Fruit fly (Drosophila melanogaster) whole organism, embryonic: ENCODE data around the gene Blm.

Source experiments
- Asciz ChIP-seq: fragments of 200-800 bp; sonication (Bioruptor generic); optimal IDR thresholded peaks from 2 replicates; lab custom pipeline; 2017; ENCODE audit warnings: missing biosample characterization, mild to moderate bottlenecking, missing genetic modification characterization, missing genetic modification reagents
- B-H1 ChIP-seq: fragments of 200-800 bp; sonication (Bioruptor generic); IDR thresholded peaks from 3 replicates; pipeline ENCODE4 v1.3.6; 2022; ENCODE audit warnings: missing biosample characterization, missing genetic modification characterization
- C15 ChIP-seq: fragments of 200-800 bp; sonication (Bioruptor generic); IDR thresholded peaks from 3 replicates; pipeline ENCODE4 v1.3.6; 2022; ENCODE audit warnings: missing biosample characterization, missing genetic modification characterization
- CG12071 ChIP-seq: fragments of 200-800 bp; sonication (Bioruptor generic); optimal IDR thresholded peaks from 3 replicates; lab custom pipeline; 2018; ENCODE audit warnings: missing biosample characterization, mild to moderate bottlenecking, missing genetic modification characterization
- CG12155 ChIP-seq: fragments of 200-800 bp; sonication (Bioruptor generic); optimal IDR thresholded peaks from 3 replicates; lab custom pipeline; 2016; ENCODE audit warnings: missing biosample characterization, missing genetic modification characterization
- CG12236 ChIP-seq: fragments of 200-800 bp; sonication (Bioruptor generic); optimal IDR thresholded peaks from 2 replicates; lab custom pipeline; 2016; ENCODE audit warnings: missing biosample characterization, missing genetic modification characterization
- CG13123 ChIP-seq: fragments of 200-800 bp; sonication (Bioruptor generic); optimal IDR thresholded peaks from 2 replicates; lab custom pipeline; 2016; ENCODE audit warnings: missing biosample characterization, missing genetic modification characterization
- CG14965 ChIP-seq: fragments of 200-800 bp; sonication (Bioruptor generic); optimal IDR thresholded peaks from 2 replicates; lab custom pipeline; 2016; ENCODE audit warnings: missing biosample characterization, missing genetic modification characterization, borderline replicate concordance
- CG1602 ChIP-seq: fragments of 200-800 bp; sonication (Bioruptor generic); optimal IDR thresholded peaks from 3 replicates; lab custom pipeline; 2016; ENCODE audit warnings: missing biosample characterization, missing genetic modification characterization
- CG18262 ChIP-seq: fragments of 200-800 bp; optimal IDR thresholded peaks from 3 replicates; lab custom pipeline; 2019; ENCODE audit warnings: missing biosample characterization, mild to moderate bottlenecking, missing genetic modification characterization, moderate library complexity
- CG2116 ChIP-seq: fragments of 200-800 bp; sonication (Bioruptor generic); optimal IDR thresholded peaks from 3 replicates; lab custom pipeline; 2018; ENCODE audit warnings: missing biosample characterization, mild to moderate bottlenecking, missing genetic modification characterization
- CG31388 ChIP-seq: fragments of 200-800 bp; sonication (Bioruptor generic); optimal IDR thresholded peaks from 2 replicates; lab custom pipeline; 2016; ENCODE audit warnings: missing biosample characterization, missing genetic modification characterization
- CG33557 ChIP-seq: fragments of 200-800 bp; sonication (Bioruptor generic); optimal IDR thresholded peaks from 2 replicates; lab custom pipeline; 2019; ENCODE audit warnings: missing biosample characterization, mild to moderate bottlenecking, missing genetic modification characterization, moderate library complexity
- CG42726 ChIP-seq: fragments of 200-800 bp; sonication (Bioruptor generic); IDR thresholded peaks from 2 replicates; pipeline ENCODE4 v1.3.6; 2022; ENCODE audit warnings: missing biosample characterization, missing genetic modification characterization; ENCODE audit not compliant: partially characterized antibody
- CG6175 ChIP-seq: fragments of 200-800 bp; sonication (Bioruptor generic); IDR thresholded peaks from 3 replicates; pipeline ENCODE4 v1.3.6; 2022; ENCODE audit warnings: missing biosample characterization, missing genetic modification characterization
- CG6765 ChIP-seq: fragments of 200-800 bp; sonication (Bioruptor generic); optimal IDR thresholded peaks from 3 replicates; lab custom pipeline; 2017; ENCODE audit warnings: missing biosample characterization, mild to moderate bottlenecking, missing genetic modification characterization
- CG7786 ChIP-seq: fragments of 200-800 bp; sonication (Bioruptor generic); optimal IDR thresholded peaks from 2 replicates; lab custom pipeline; 2016; ENCODE audit warnings: missing biosample characterization, missing genetic modification characterization
- CG8478 ChIP-seq: fragments of >200 bp; optimal IDR thresholded peaks from 2 replicates; lab custom pipeline; 2018
- CG9876 ChIP-seq: fragments of 200-800 bp; sonication (Bioruptor generic); optimal IDR thresholded peaks from 2 replicates; lab custom pipeline; 2016; ENCODE audit warnings: missing biosample characterization, missing genetic modification characterization
- CoRest ChIP-seq: fragments of 200-800 bp; sonication (Bioruptor generic); optimal IDR thresholded peaks from 3 replicates; lab custom pipeline; 2018; ENCODE audit warnings: missing biosample characterization, mild to moderate bottlenecking, missing genetic modification characterization, moderate library complexity
- Dip3 ChIP-seq: fragments of 200-800 bp; sonication (Bioruptor generic); optimal IDR thresholded peaks from 3 replicates; lab custom pipeline; 2016; ENCODE audit warnings: missing biosample characterization, missing genetic modification characterization
- Doc3 ChIP-seq: fragments of 200-800 bp; sonication (Bioruptor generic); IDR thresholded peaks from 3 replicates; pipeline ENCODE4 v1.3.6; 2022; ENCODE audit warnings: missing biosample characterization, missing genetic modification characterization; ENCODE audit not compliant: partially characterized antibody
- Hmr ChIP-seq: fragments of 200-800 bp; sonication (Bioruptor generic); optimal IDR thresholded peaks from 3 replicates; lab custom pipeline; 2017; ENCODE audit warnings: mild to moderate bottlenecking, missing biosample characterization, missing genetic modification reagents, missing genetic modification characterization
- Hr39 ChIP-seq: fragments of >200 bp; optimal IDR thresholded peaks from 2 replicates; lab custom pipeline; 2017
- Max ChIP-seq: fragments of 200-800 bp; sonication (Bioruptor generic); optimal IDR thresholded peaks from 2 replicates; lab custom pipeline; 2016; ENCODE audit warnings: missing biosample characterization, mild to moderate bottlenecking, missing genetic modification characterization
- Oaz ChIP-seq: fragments of 200-800 bp; sonication (Bioruptor generic); IDR thresholded peaks from 2 replicates; pipeline ENCODE4 v1.3.6; 2022; ENCODE audit warnings: missing biosample characterization, missing genetic modification characterization
- Rfx ChIP-seq: fragments of 200-800 bp; sonication (Bioruptor generic); IDR thresholded peaks from 2 replicates; pipeline ENCODE4 v1.3.6; 2022; ENCODE audit warnings: missing biosample characterization, missing genetic modification characterization
- Scr ChIP-seq: fragments of 200-800 bp; sonication (Bioruptor generic); IDR thresholded peaks from 2 replicates; pipeline ENCODE4 v1.3.6; 2022; ENCODE audit warnings: missing biosample characterization, missing genetic modification characterization; ENCODE audit not compliant: partially characterized antibody
- az2 ChIP-seq: fragments of 200-800 bp; sonication (Bioruptor generic); optimal IDR thresholded peaks from 3 replicates; lab custom pipeline; 2016; ENCODE audit warnings: missing biosample characterization, missing genetic modification characterization
- bigmax ChIP-seq: fragments of 200-800 bp; sonication (Bioruptor generic); optimal IDR thresholded peaks from 2 replicates; lab custom pipeline; 2018; ENCODE audit warnings: missing biosample characterization, mild to moderate bottlenecking, missing genetic modification characterization
- bsh ChIP-seq, 2 experiments: fragments of 200-800 bp; sonication (Bioruptor generic); optimal IDR thresholded peaks; 2 replicates each; lab custom pipeline; 2017 to 2018; ENCODE audit warnings: mild to moderate bottlenecking in 2 of 2, missing biosample characterization in 2 of 2, missing genetic modification characterization in 2 of 2, moderate library complexity in 1 of 2
- chn ChIP-seq: fragments of 200-800 bp; sonication (Bioruptor generic); optimal IDR thresholded peaks from 2 replicates; lab custom pipeline; 2016; ENCODE audit warnings: missing biosample characterization, missing genetic modification characterization
- croc ChIP-seq: fragments of 200-800 bp; sonication (Bioruptor generic); conservative IDR thresholded peaks from 3 replicates; pipeline ENCODE4 v1.3.6; 2022; ENCODE audit warnings: missing biosample characterization, missing genetic modification characterization
- crp ChIP-seq, 2 experiments: fragments of 200-800 bp; sonication (Bioruptor generic); optimal IDR thresholded peaks; 2 replicates in 1 of 2; 3 replicates in 1 of 2; lab custom pipeline; 2017; ENCODE audit warnings: missing biosample characterization in 2 of 2, missing genetic modification characterization in 2 of 2, mild to moderate bottlenecking in 1 of 2, moderate library complexity in 1 of 2
- disco-r ChIP-seq: fragments of 200-800 bp; sonication (Bioruptor generic); optimal IDR thresholded peaks from 2 replicates; lab custom pipeline; 2016; ENCODE audit warnings: missing biosample characterization, missing genetic modification characterization
- dmrt11E ChIP-seq: fragments of 200-800 bp; sonication (Bioruptor generic); optimal IDR thresholded peaks from 3 replicates; lab custom pipeline; 2018; ENCODE audit warnings: missing biosample characterization, mild to moderate bottlenecking, missing genetic modification characterization, moderate library complexity
- eve ChIP-seq, 2 experiments: fragments of >200 bp; optimal IDR thresholded peaks; 2 replicates each; lab custom pipeline; 2017; ENCODE audit warnings: missing biosample characterization in 2 of 2, missing genetic modification characterization in 2 of 2
- ewg ChIP-seq: fragments of 200-800 bp; sonication (Bioruptor generic); optimal IDR thresholded peaks from 3 replicates; lab custom pipeline; 2017; ENCODE audit warnings: mild to moderate bottlenecking, missing biosample characterization, missing genetic modification reagents, missing genetic modification characterization
- fu2 ChIP-seq: fragments of 200-800 bp; sonication (Bioruptor generic); optimal IDR thresholded peaks from 2 replicates; lab custom pipeline; 2016; ENCODE audit warnings: missing biosample characterization, missing genetic modification characterization
- gcm ChIP-seq: fragments of 200-800 bp; sonication (Bioruptor generic); optimal IDR thresholded peaks from 2 replicates; lab custom pipeline; 2019; ENCODE audit warnings: missing biosample characterization, mild to moderate bottlenecking, missing genetic modification characterization, moderate library complexity
- lov ChIP-seq, 2 experiments: fragments of 200-800 bp in 1 of 2; fragments of >200 bp in 1 of 2; sonication (Bioruptor generic) in 1 of 2; IDR thresholded peaks in 1 of 2; optimal IDR thresholded peaks in 1 of 2; 2 replicates in 1 of 2; 3 replicates in 1 of 2; pipeline versions ENCODE4 v1.3.6 to Lab custom; 2017 to 2022; ENCODE audit warnings: missing biosample characterization in 1 of 2, missing genetic modification characterization in 1 of 2
- mirr ChIP-seq: fragments of 200-800 bp; sonication (Bioruptor generic); optimal IDR thresholded peaks from 3 replicates; lab custom pipeline; 2018; ENCODE audit warnings: missing biosample characterization, mild to moderate bottlenecking, missing genetic modification characterization
- nau ChIP-seq: fragments of 200-800 bp; sonication (Bioruptor generic); optimal IDR thresholded peaks from 3 replicates; lab custom pipeline; 2017; ENCODE audit warnings: missing biosample characterization, mild to moderate bottlenecking, missing genetic modification characterization, missing genetic modification reagents
- nmo ChIP-seq: fragments of 200-800 bp; sonication (Bioruptor generic); optimal IDR thresholded peaks from 2 replicates; lab custom pipeline; 2018; ENCODE audit warnings: missing biosample characterization, mild to moderate bottlenecking, missing genetic modification characterization, moderate library complexity
- ranshi ChIP-seq: fragments of 200-800 bp; sonication (Bioruptor generic); IDR thresholded peaks from 2 replicates; pipeline ENCODE4 v1.3.6; 2022; ENCODE audit warnings: missing biosample characterization, missing genetic modification characterization
- sens ChIP-seq: fragments of 200-800 bp; sonication (Bioruptor generic); peaks from one replicate; lab custom pipeline; 2016; ENCODE audit warnings: missing biosample characterization, missing genetic modification characterization
- tgo ChIP-seq: fragments of 200-800 bp; sonication (Bioruptor generic); IDR thresholded peaks from 3 replicates; pipeline ENCODE4 v1.3.6; 2022; ENCODE audit warnings: missing biosample characterization, missing genetic modification characterization
- zen ChIP-seq: fragments of 200-800 bp; sonication (Bioruptor generic); optimal IDR thresholded peaks from 3 replicates; lab custom pipeline; 2018; ENCODE audit warnings: missing biosample characterization, mild to moderate bottlenecking, missing genetic modification characterization, moderate library complexity

The Blm gene

dm6 chr3R:11749297-11750293, 8.0 kb upstream of the Blm start, which contains the start of gene CG6923 (continued):
- TF ChIP-seq gcm (GFP tag; lab: Kevin White, UChicago) (no peak), Asciz (GFP tag; lab: Kevin White, UChicago) (no peak), dmrt11E (no peak), croc (no peak), mirr (no peak), crp (GFP tag; optimal IDR thresholded peaks at IDR 0.05; lab: Kevin White, UChicago) (peak; percentile 27 to 82), CG12155 (no peak), ewg (GFP tag; lab: Kevin White, UChicago) (no peak), eve (GFP tag; optimal IDR thresholded peaks at IDR 0.05; lab: Kevin White, UChicago) (no peak), C15 (no peak), CG13123 (GFP tag; lab: Kevin White, UChicago) (no peak), B-H1 (GFP tag; lab: Robert Waterston, UW) (no peak), CG42726 (GFP tag; lab: Robert Waterston, UW) (peak; percentile 61; the same call in 1 of the 2 replicates), CG12071 (no peak), Max (GFP tag; lab: Kevin White, UChicago) (no peak), bigmax (GFP tag; lab: Kevin White, UChicago) (no peak), fu2 (GFP tag; lab: Kevin White, UChicago) (no peak), CG18262 (no peak), CoRest (peak; percentile 50), nmo (GFP tag; lab: Kevin White, UChicago) (peak; percentile 42), CG1602 (GFP tag; lab: Kevin White, UChicago) (no peak), CG12236 (GFP tag; lab: Kevin White, UChicago) (no peak), Hr39 (no peak), Oaz (GFP tag; lab: Robert Waterston, UW) (no peak), nau (GFP tag; lab: Kevin White, UChicago) (no peak), zen (tag; lab: Kevin White, UChicago) (no peak), CG33557 (GFP tag; lab: Kevin White, UChicago) (no peak), Scr (GFP tag; lab: Robert Waterston, UW) (peak; percentile 87), CG6175 (no peak), bsh (GFP tag; optimal IDR thresholded peaks at IDR 0.05; lab: Kevin White, UChicago) (no peak), CG6765 (GFP tag; lab: Kevin White, UChicago) (no peak), tgo (no peak), Dip3 (GFP tag; lab: Kevin White, UChicago) (no peak), ranshi (GFP tag; lab: Robert Waterston, UW) (no peak), chn (GFP tag; lab: Kevin White, UChicago) (no peak), lov (optimal IDR thresholded peaks at IDR 0.05; lab: Kevin White, UChicago) (no peak), lov (GFP tag; IDR thresholded peaks at IDR 0.05; lab: Robert Waterston, UW) (no peak), CG8478 (lab: Kevin White, UChicago) (no peak), CG31388 (GFP tag; lab: Kevin White, UChicago) (no peak), CG9876 (GFP tag; lab: Kevin White, UChicago) (no peak), CG2116 (peak; percentile 19), Doc3 (GFP tag; lab: Robert Waterston, UW) (peak; percentile 66), Hmr (GFP tag; lab: Kevin White, UChicago) (no peak), disco-r (GFP tag; lab: Kevin White, UChicago) (no peak), az2 (GFP tag; lab: Kevin White, UChicago) (no peak), sens (GFP tag; lab: Kevin White, UChicago) (peak; percentile 66), CG7786 (GFP tag; lab: Kevin White, UChicago) (no peak), Rfx (GFP tag; lab: Robert Waterston, UW) (0 out of 2 replicates have a peak, but pooled peaks have one; percentile 34), CG14965 (GFP tag; lab: Kevin White, UChicago) (no peak)
